Worm (Caenorhabditis elegans) whole organism, L2 larva: ENCODE results near the gene K07F5.16.

Experiments
- C34F6.9 ChIP-seq: fragments of 150-350 bp; optimal IDR thresholded peaks from 2 replicates; lab custom pipeline; 2014; ENCODE audit warnings: missing biosample characterization, missing genetic modification characterization
- F13H6.1 ChIP-seq: sonication (generic microtip); optimal IDR thresholded peaks from 2 replicates; lab custom pipeline; 2016; ENCODE audit warnings: missing genetic modification characterization, missing compliant biosample characterization
- R02D3.7 ChIP-seq: fragments of 150-350 bp; optimal IDR thresholded peaks from 2 replicates; lab custom pipeline; 2014; ENCODE audit warnings: missing biosample characterization, missing genetic modification characterization
- Y55F3AM.14 ChIP-seq: fragments of 200-800 bp; sonication (Bioruptor generic); optimal IDR thresholded peaks from 2 replicates; lab custom pipeline; 2018; ENCODE audit warnings: mild to moderate bottlenecking, missing genetic modification characterization, missing compliant biosample characterization
- ZK546.5 ChIP-seq: sonication (generic microtip); optimal IDR thresholded peaks from 2 replicates; lab custom pipeline; 2017; ENCODE audit warnings: missing biosample characterization, missing genetic modification characterization
- alr-1 ChIP-seq: fragments of 150-350 bp; optimal IDR thresholded peaks from 2 replicates; lab custom pipeline; 2014; ENCODE audit warnings: missing biosample characterization, missing genetic modification characterization
- aly-2 ChIP-seq: fragments of 150-350 bp; optimal IDR thresholded peaks from 2 replicates; lab custom pipeline; 2014; ENCODE audit warnings: missing biosample characterization, missing genetic modification characterization
- blmp-1 ChIP-seq: sonication (generic microtip); optimal IDR thresholded peaks from 2 replicates; lab custom pipeline; 2017; ENCODE audit warnings: missing genetic modification characterization, mild to moderate bottlenecking, missing compliant biosample characterization, antibody characterized with exemption, moderate library complexity; ENCODE audit not compliant: insufficient read depth
- ceh-82 ChIP-seq: fragments of 150-350 bp; optimal IDR thresholded peaks from 2 replicates; lab custom pipeline; 2014; ENCODE audit warnings: missing biosample characterization, missing genetic modification characterization
- crh-2 ChIP-seq: sonication (generic microtip); optimal IDR thresholded peaks from 2 replicates; lab custom pipeline; 2017; ENCODE audit warnings: missing biosample characterization, missing genetic modification characterization
- dmd-4 ChIP-seq: sonication (generic microtip); optimal IDR thresholded peaks from 2 replicates; lab custom pipeline; 2017; ENCODE audit warnings: missing biosample characterization, missing genetic modification characterization
- egl-27 ChIP-seq: sonication (generic microtip); optimal IDR thresholded peaks from 3 replicates; lab custom pipeline; 2017; ENCODE audit warnings: missing biosample characterization, missing genetic modification reagents, missing genetic modification characterization
- elt-3 ChIP-seq: sonication (generic microtip); optimal IDR thresholded peaks from 2 replicates; lab custom pipeline; 2017; ENCODE audit warnings: missing biosample characterization, missing genetic modification characterization
- fos-1 ChIP-seq: fragments of 150-350 bp; optimal IDR thresholded peaks from 2 replicates; lab custom pipeline; 2014; ENCODE audit warnings: missing biosample characterization, missing genetic modification characterization
- gmeb-1 ChIP-seq: fragments of 150-350 bp; optimal IDR thresholded peaks from 2 replicates; lab custom pipeline; 2014; ENCODE audit warnings: missing biosample characterization, missing genetic modification characterization
- lin-11 ChIP-seq: fragments of 150-350 bp; sonication (generic microtip); optimal IDR thresholded peaks from 2 replicates; lab custom pipeline; 2014; ENCODE audit warnings: missing biosample characterization, missing genetic modification characterization, inconsistent platforms, mixed read lengths
- lin-13 ChIP-seq: fragments of 150-350 bp; optimal IDR thresholded peaks from 2 replicates; lab custom pipeline; 2014; ENCODE audit warnings: missing biosample characterization, missing genetic modification reagents, missing genetic modification characterization
- lin-39 ChIP-seq: fragments of 150-350 bp; optimal IDR thresholded peaks from 2 replicates; lab custom pipeline; 2014; ENCODE audit warnings: missing biosample characterization, missing genetic modification reagents, missing genetic modification characterization
- lsy-2 ChIP-seq, 2 experiments: fragments of 150-350 bp in 1 of 2; sonication (generic microtip) in 1 of 2; optimal IDR thresholded peaks; 2 replicates each; lab custom pipeline; 2014 to 2017; ENCODE audit warnings: missing biosample characterization in 2 of 2, missing genetic modification characterization in 2 of 2
- mab-5 ChIP-seq: fragments of 150-350 bp; optimal IDR thresholded peaks from 2 replicates; lab custom pipeline; 2014; ENCODE audit warnings: missing biosample characterization, missing genetic modification characterization
- mbf-1 ChIP-seq: sonication (generic microtip); optimal IDR thresholded peaks from 2 replicates; lab custom pipeline; 2017; ENCODE audit warnings: missing biosample characterization, missing genetic modification characterization
- mdl-1 ChIP-seq, 2 experiments: fragments of 150-350 bp in 1 of 2; sonication (generic microtip) in 1 of 2; optimal IDR thresholded peaks; 2 replicates each; lab custom pipeline; 2017; ENCODE audit warnings: missing biosample characterization in 2 of 2, missing genetic modification characterization in 2 of 2
- nhr-10 ChIP-seq: sonication (generic microtip); optimal IDR thresholded peaks from 2 replicates; lab custom pipeline; 2017; ENCODE audit warnings: missing biosample characterization, missing genetic modification characterization
- nhr-11 ChIP-seq: fragments of 150-350 bp; optimal IDR thresholded peaks from 2 replicates; lab custom pipeline; 2014; ENCODE audit warnings: missing biosample characterization, missing genetic modification characterization
- nhr-129 ChIP-seq: fragments of 150-350 bp; optimal IDR thresholded peaks from 2 replicates; lab custom pipeline; 2014; ENCODE audit warnings: missing biosample characterization, missing genetic modification characterization
- nhr-21 ChIP-seq: fragments of 150-350 bp; optimal IDR thresholded peaks from 2 replicates; lab custom pipeline; 2014; ENCODE audit warnings: missing biosample characterization, missing genetic modification characterization
- nhr-23 ChIP-seq: fragments of 150-350 bp; optimal IDR thresholded peaks from 2 replicates; lab custom pipeline; 2014; ENCODE audit warnings: missing biosample characterization, missing genetic modification reagents, missing genetic modification characterization
- nhr-237 ChIP-seq: fragments of 150-350 bp; optimal IDR thresholded peaks from 2 replicates; lab custom pipeline; 2014; ENCODE audit warnings: missing biosample characterization, missing genetic modification characterization
- nhr-25 ChIP-seq: fragments of 150-350 bp; sonication (generic microtip); optimal IDR thresholded peaks from 3 replicates; lab custom pipeline; 2014; ENCODE audit warnings: missing biosample characterization, missing genetic modification characterization
- nhr-6 ChIP-seq: fragments of 150-350 bp; optimal IDR thresholded peaks from 2 replicates; lab custom pipeline; 2014; ENCODE audit warnings: missing biosample characterization, missing genetic modification characterization
- nhr-77 ChIP-seq: fragments of 150-350 bp; optimal IDR thresholded peaks from 2 replicates; lab custom pipeline; 2014; ENCODE audit warnings: missing biosample characterization, missing genetic modification characterization
- peb-1 ChIP-seq: fragments of 150-350 bp; optimal IDR thresholded peaks from 2 replicates; lab custom pipeline; 2014; ENCODE audit warnings: missing biosample characterization, missing genetic modification characterization
- sem-4 ChIP-seq: fragments of 150-350 bp; optimal IDR thresholded peaks from 2 replicates; lab custom pipeline; 2014; ENCODE audit warnings: missing biosample characterization, missing genetic modification reagents, missing genetic modification characterization
- skn-1 ChIP-seq: sonication (generic microtip); optimal IDR thresholded peaks from 2 replicates; lab custom pipeline; 2017; ENCODE audit warnings: missing biosample characterization, missing genetic modification characterization
- sma-3 ChIP-seq: sonication (generic microtip); optimal IDR thresholded peaks from 2 replicates; lab custom pipeline; 2016; ENCODE audit warnings: missing genetic modification reagents, missing genetic modification characterization, missing compliant biosample characterization
- sma-9 ChIP-seq, 2 experiments: fragments of 150-350 bp in 1 of 2; sonication (generic microtip) in 1 of 2; optimal IDR thresholded peaks; 2 replicates each; lab custom pipeline; 2014 to 2016; ENCODE audit warnings: missing genetic modification characterization in 2 of 2, mild to moderate bottlenecking in 1 of 2, missing biosample characterization in 1 of 2, missing compliant biosample characterization in 1 of 2, missing genetic modification reagents in 1 of 2, moderate library complexity in 1 of 2
- snpc-4 ChIP-seq: fragments of 150-350 bp; optimal IDR thresholded peaks from 2 replicates; lab custom pipeline; 2014; ENCODE audit warnings: missing biosample characterization, missing genetic modification characterization
- unc-39 ChIP-seq: fragments of 150-350 bp; optimal IDR thresholded peaks from 2 replicates; lab custom pipeline; 2014; ENCODE audit warnings: missing biosample characterization, missing genetic modification characterization
- unc-55 ChIP-seq: fragments of 150-350 bp; sonication (generic microtip); optimal IDR thresholded peaks from 3 replicates; lab custom pipeline; 2014; ENCODE audit warnings: missing biosample characterization, missing genetic modification reagents, missing genetic modification characterization
- zag-1 ChIP-seq: fragments of 150-350 bp; optimal IDR thresholded peaks from 2 replicates; lab custom pipeline; 2014; ENCODE audit warnings: missing biosample characterization, missing genetic modification characterization
- ztf-1 ChIP-seq: fragments of 200-800 bp; sonication (Bioruptor generic); conservative IDR thresholded peaks from 2 replicates; pipeline ENCODE4 v1.3.6; 2022; ENCODE audit warnings: missing genetic modification characterization, missing compliant biosample characterization
- ztf-11 ChIP-seq: sonication (generic microtip); optimal IDR thresholded peaks from 2 replicates; lab custom pipeline; 2017; ENCODE audit warnings: missing biosample characterization, missing genetic modification characterization
- ztf-4 ChIP-seq: fragments of 150-350 bp; optimal IDR thresholded peaks from 2 replicates; lab custom pipeline; 2014; ENCODE audit warnings: missing biosample characterization, missing genetic modification characterization

K07F5.16 gene

ce11 chrIV:9861921-9862320 lies 2.0 kb upstream of the K07F5.16 start, which contains the start of gene K07F5.14:
Gene K07F5.14, plus strand, starts transcription at chrIV:9862221.
- TF ChIP-seq sem-4 (tag; lab: Kevin White, UChicago) (no peak), mab-5 (tag; lab: Kevin White, UChicago) (no peak), lsy-2 (tag; optimal IDR thresholded peaks at IDR 0.05; lab: Kevin White, UChicago) (no peak), nhr-23 (tag; lab: Kevin White, UChicago) (no peak), nhr-6 (tag; lab: Kevin White, UChicago) (no peak), elt-3 (tag; lab: Kevin White, UChicago) (no peak), nhr-21 (tag; lab: Kevin White, UChicago) (no peak), fos-1 (tag; lab: Kevin White, UChicago) (no peak), ztf-11 (no peak), zag-1 (tag; lab: Kevin White, UChicago) (no peak), unc-55 (GFP tag; lab: Kevin White, UChicago) (no peak), C34F6.9 (tag; lab: Kevin White, UChicago) (no peak), mbf-1 (tag; lab: Kevin White, UChicago) (no peak)

- no peak for TF ChIP-seq skn-1 (tag; lab: Kevin White, UChicago)
- no peak for TF ChIP-seq nhr-6 (tag; lab: Kevin White, UChicago)
- TF ChIP-seq mdl-1 (tag; optimal IDR thresholded peaks at IDR 0.05; lab: Kevin White, UChicago) = no peak
- TF ChIP-seq aly-2 (tag; lab: Kevin White, UChicago) = no peak
- TF ChIP-seq fos-1 (tag; lab: Kevin White, UChicago) = no peak
- no peak for TF ChIP-seq lin-39
- no peak for TF ChIP-seq ztf-4 (tag; lab: Kevin White, UChicago)
- no peak for TF ChIP-seq nhr-25
- TF ChIP-seq mbf-1 (tag; lab: Kevin White, UChicago) = no peak
- TF ChIP-seq Y55F3AM.14 = no peak
- no peak for TF ChIP-seq elt-3 (tag; lab: Kevin White, UChicago)
- TF ChIP-seq snpc-4 = no peak
- no peak for TF ChIP-seq nhr-23 (tag; lab: Kevin White, UChicago)
- no peak for TF ChIP-seq alr-1 (tag; lab: Kevin White, UChicago)
- no peak for TF ChIP-seq ceh-82 (tag; lab: Kevin White, UChicago)
- TF ChIP-seq, all 48 proteins: peak for 0
These were observed 861 bp downstream of the K07F5.16 start, which contains the start of the genes K07F5.15 and K07F5.22 for ce11 chrIV:9864778-9865177. Gene K07F5.15, plus strand, starts transcription at chrIV:9865078. Gene K07F5.22, plus strand, starts transcription at chrIV:9865078.

- TF ChIP-seq nhr-10 (tag; lab: Kevin White, UChicago) (no peak), ceh-82 (tag; lab: Kevin White, UChicago) (no peak), nhr-77 (no peak), sma-9 (GFP tag; optimal IDR thresholded peaks at IDR 0.05; lab: Kevin White, UChicago) (no peak), sma-9 (tag; optimal IDR thresholded peaks at IDR 0.05; lab: Kevin White, UChicago) (no peak), peb-1 (tag; lab: Kevin White, UChicago) (no peak), Y55F3AM.14 (no peak), R02D3.7 (tag; lab: Kevin White, UChicago) (no peak), nhr-11 (tag; lab: Kevin White, UChicago) (no peak), zag-1 (tag; lab: Kevin White, UChicago) (no peak), unc-55 (GFP tag; lab: Kevin White, UChicago) (no peak), ZK546.5 (tag; lab: Kevin White, UChicago) (no peak)
These were observed 2.9 kb downstream of the K07F5.16 start for ce11 chrIV:9866865-9867264.

- no peak for TF ChIP-seq lin-11 (tag; lab: Kevin White, UChicago)
- TF ChIP-seq nhr-237 (tag; lab: Kevin White, UChicago) = no peak
- TF ChIP-seq crh-2 (tag; lab: Kevin White, UChicago) = peak; percentile 49
- no peak for TF ChIP-seq C34F6.9 (tag; lab: Kevin White, UChicago)
- TF ChIP-seq fos-1 (tag; lab: Kevin White, UChicago) = peak; percentile 42
- peak; percentile 98 for TF ChIP-seq sma-9 (GFP tag; optimal IDR thresholded peaks at IDR 0.05; lab: Kevin White, UChicago)
- no peak for TF ChIP-seq sma-9 (tag; optimal IDR thresholded peaks at IDR 0.05; lab: Kevin White, UChicago)
- TF ChIP-seq ztf-4 (tag; lab: Kevin White, UChicago) = peak; percentile 18
- peak; percentile 99 for TF ChIP-seq nhr-21 (tag; lab: Kevin White, UChicago)
- TF ChIP-seq lsy-2 (tag; optimal IDR thresholded peaks at IDR 0.05; lab: Kevin White, UChicago) = peak in 1 of 2 experiments; percentile 68
- TF ChIP-seq Y55F3AM.14 = no peak
- no peak for TF ChIP-seq ztf-11
- TF ChIP-seq R02D3.7 (tag; lab: Kevin White, UChicago) = no peak
- TF ChIP-seq gmeb-1 (tag; lab: Kevin White, UChicago) = peak; percentile 59
- TF ChIP-seq elt-3 (tag; lab: Kevin White, UChicago) = no peak
- no peak for TF ChIP-seq lin-13 (GFP tag; lab: Kevin White, UChicago)
- TF ChIP-seq blmp-1 = peak; percentile 91
- no peak for TF ChIP-seq mab-5 (tag; lab: Kevin White, UChicago)
- peak; percentile 33 for TF ChIP-seq F13H6.1
- no peak for TF ChIP-seq unc-39 (tag; lab: Kevin White, UChicago)
- TF ChIP-seq peb-1 (tag; lab: Kevin White, UChicago) = no peak
- no peak for TF ChIP-seq zag-1 (tag; lab: Kevin White, UChicago)
- TF ChIP-seq snpc-4 = no peak
- TF ChIP-seq dmd-4 (tag; lab: Kevin White, UChicago) = no peak
- no peak for TF ChIP-seq ztf-1 (GFP tag; lab: Robert Waterston, UW)
- TF ChIP-seq sma-3 (GFP tag; lab: Kevin White, UChicago) = peak; percentile 96
- peak; percentile 48 for TF ChIP-seq egl-27
- TF ChIP-seq mdl-1 (tag; optimal IDR thresholded peaks at IDR 0.05; lab: Kevin White, UChicago) = peak in 1 of 2 experiments; percentile 77
- TF ChIP-seq skn-1 (tag; lab: Kevin White, UChicago) = no peak
- peak; percentile 63 for TF ChIP-seq nhr-129 (tag; lab: Kevin White, UChicago)
- TF ChIP-seq mbf-1 (tag; lab: Kevin White, UChicago) = no peak
- TF ChIP-seq alr-1 (tag; lab: Kevin White, UChicago) = no peak
- TF ChIP-seq nhr-6 (tag; lab: Kevin White, UChicago) = peak; percentile 52
These were observed 4.0 kb downstream of the K07F5.16 start for ce11 chrIV:9867915-9868314.
